Worm (Caenorhabditis elegans) whole organism, L4/young adult: Measurements from ENCODE around the gene srx-48.
"Not testable (repeated sequence)": the region's sequence is repeated elsewhere in the genome, so short reads cannot be mapped to it uniquely, and the experiment has no call there.

Experiments
- W03F9.2 ChIP-seq: fragments of 150-350 bp; optimal IDR thresholded peaks from 2 replicates; lab custom pipeline; 2014; ENCODE audit warnings: missing biosample characterization, missing genetic modification characterization
- dao-5 ChIP-seq: sonication (generic microtip); optimal IDR thresholded peaks from 2 replicates; lab custom pipeline; 2016; ENCODE audit warnings: missing genotype, missing genetic modification characterization, moderate library complexity, missing compliant biosample characterization
- him-1 ChIP-seq: sonication (generic microtip); optimal IDR thresholded peaks from 2 replicates; lab custom pipeline; 2016; ENCODE audit warnings: missing genotype, missing genetic modification reagents, missing genetic modification characterization, missing compliant biosample characterization

Gene srx-48

DNA sequence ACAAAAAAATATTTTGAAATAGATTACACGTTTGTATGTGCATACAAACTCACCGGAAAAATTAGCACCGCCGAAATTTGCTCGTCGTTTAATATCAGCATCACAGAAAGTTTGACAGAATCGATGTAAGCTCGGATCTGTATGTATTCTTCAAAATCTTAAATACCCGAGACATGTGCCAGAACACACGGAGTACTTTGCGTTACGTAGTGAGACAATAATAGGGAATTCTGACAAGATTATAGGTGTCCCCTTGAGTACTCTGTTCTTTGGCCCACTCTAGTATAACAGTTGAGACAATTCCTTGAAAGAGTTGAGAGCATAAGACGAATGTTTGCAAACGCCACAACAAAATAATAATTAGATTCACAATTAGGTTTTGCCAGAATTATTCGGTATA, at the start of gene srx-48:
TSS of gene srx-48 (minus strand) at position 101 of the 400 bp plus-strand sequence.
- no peak for TF ChIP-seq dao-5 (tag; lab: Kevin White, UChicago)
- no peak for TF ChIP-seq W03F9.2
- no peak for TF ChIP-seq him-1

DNA sequence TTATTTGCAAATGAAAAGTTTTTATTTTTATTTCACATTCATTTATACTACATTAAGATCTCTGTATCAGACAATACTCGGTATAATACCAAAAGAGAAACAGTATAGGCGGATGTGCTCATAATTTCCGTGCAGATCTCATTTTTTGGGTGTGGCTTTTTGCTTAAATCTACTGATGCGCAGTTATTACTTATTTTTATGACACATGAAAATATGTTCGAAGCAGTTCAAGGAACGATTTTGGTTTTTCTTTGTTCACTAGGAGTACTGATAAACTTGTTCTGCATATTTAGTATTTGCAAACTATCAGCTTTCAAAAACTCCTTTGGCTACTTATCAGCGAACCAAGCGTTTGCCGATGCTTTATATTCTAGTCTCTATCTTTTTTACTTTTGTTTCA, 48.9 kb upstream of the srx-48 start, which contains the start of gene srx-58:
TSS of gene srx-58 (plus strand) at position 301 of the 400 bp plus-strand sequence.
- no peak for TF ChIP-seq him-1
- TF ChIP-seq dao-5 (tag; lab: Kevin White, UChicago): no peak
- no peak for TF ChIP-seq W03F9.2

DNA sequence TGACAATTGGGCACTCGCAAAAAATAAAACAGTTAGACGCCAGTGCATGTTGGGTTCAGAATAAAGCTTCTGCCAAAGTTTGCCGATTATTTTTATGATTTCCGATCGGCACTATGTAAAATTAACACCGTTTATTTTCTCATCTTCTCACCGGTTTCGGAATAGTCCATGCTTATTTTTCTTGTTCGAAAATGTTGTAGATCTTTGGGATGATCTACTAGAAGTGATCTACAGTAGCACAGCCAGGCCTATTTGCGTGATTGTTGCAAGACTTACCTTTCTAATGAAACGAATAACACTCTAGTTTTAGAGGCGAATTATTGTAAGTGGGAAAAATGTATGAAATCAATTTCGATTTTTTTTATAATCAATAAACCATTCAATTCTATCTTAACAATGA, 47.1 kb upstream of the srx-48 start, which contains the start of gene clec-231:
TSS of gene clec-231 (minus strand) at position 101 of the 400 bp plus-strand sequence.
- TF ChIP-seq W03F9.2: no peak

DNA sequence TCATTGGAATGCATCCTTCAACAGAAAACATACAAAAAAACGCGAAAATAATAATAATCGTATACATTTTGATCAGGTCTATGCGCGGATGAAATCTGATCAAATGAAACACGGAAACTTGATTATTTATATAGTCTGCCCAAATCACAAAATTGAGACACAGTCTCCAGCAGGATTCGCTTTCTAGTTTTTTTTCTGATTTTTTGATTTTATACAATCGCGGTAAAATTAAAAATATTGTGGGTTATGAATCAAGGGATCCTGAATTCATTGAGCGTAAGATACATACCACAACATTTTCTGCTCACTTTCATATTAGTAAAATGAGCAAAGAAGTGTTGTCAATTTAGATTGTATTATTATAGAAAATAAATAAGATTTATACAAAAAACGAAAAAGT, 45.5 kb upstream of the srx-48 start, which contains the start of gene clec-230:
TSS of gene clec-230 (minus strand) at position 101 of the 400 bp plus-strand sequence.
- TF ChIP-seq W03F9.2 (no peak), dao-5 (tag; lab: Kevin White, UChicago) (no peak)

DNA sequence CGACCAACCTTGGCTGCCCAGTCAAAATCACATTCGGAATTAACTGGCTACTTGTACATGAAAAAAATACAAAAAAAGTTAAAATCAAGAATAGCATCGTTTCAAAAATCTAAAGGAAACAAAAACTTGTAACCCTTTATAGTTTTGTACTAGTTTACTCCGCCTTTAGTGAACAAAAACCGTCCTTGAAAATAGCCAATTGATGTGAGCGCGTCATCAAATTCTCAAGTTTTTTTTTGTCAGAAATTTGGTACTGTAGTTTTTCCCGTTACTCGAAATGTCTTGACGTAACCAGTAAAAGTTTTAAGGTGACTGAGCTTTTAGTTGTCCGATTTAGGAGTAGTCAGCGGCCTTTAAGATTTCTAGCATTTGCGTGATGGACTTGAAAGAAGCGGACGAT, 43.8 kb upstream of the srx-48 start, which contains the start of gene C29F3.3:
TSS of gene C29F3.3 (minus strand) at position 101 of the 400 bp plus-strand sequence.
- no peak for TF ChIP-seq dao-5 (tag; lab: Kevin White, UChicago)
- TF ChIP-seq W03F9.2: no peak
- TF ChIP-seq him-1: no peak

DNA sequence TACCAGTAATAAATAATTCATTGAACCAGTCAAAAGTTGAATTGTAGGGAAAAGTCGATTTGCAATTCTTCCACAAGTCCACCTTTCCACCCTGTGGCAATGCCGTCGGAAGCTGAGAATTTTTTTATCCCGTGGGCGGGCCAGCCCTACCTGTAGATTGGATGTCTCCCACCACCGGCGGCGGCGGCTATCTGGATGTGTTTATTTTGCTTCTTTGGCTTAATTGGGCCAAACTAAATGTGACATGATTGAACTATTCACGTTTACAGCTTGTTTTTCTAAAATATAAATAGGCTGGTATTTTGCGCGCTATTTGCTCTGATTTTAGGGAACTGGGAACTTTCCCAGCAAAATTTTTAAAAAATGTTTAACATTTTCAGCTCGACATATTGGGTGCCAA, 41.0 kb upstream of the srx-48 start, which contains the start of gene wrt-8:
TSS of gene wrt-8 (minus strand) at position 101 of the 400 bp plus-strand sequence.
- TF ChIP-seq dao-5 (tag; lab: Kevin White, UChicago) (no peak), W03F9.2 (no peak), him-1 (no peak)

DNA sequence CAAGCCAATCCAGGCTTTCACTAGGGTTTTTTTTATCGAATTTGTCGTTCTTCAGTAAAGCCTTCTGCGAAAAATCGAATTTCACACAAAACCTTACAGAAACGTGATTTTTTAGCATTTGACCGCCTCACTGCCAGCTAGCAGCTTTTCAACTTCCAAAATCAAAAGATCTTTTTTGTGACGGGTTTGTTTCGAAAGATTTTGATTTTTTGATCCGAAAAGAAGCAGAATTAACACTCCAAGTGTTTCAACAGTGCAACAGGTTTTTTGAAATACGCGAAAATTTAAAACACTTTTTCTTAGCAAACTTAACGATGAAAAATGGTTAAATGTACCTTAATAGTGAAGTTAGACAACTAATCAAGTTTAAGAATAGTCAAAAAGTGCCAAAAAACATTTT, 37.9 kb upstream of the srx-48 start, which contains the start of gene clec-229:
TSS of gene clec-229 (minus strand) at position 101 of the 400 bp plus-strand sequence.
- TF ChIP-seq W03F9.2 (no peak), him-1 (no peak), dao-5 (tag; lab: Kevin White, UChicago) (no peak)

DNA sequence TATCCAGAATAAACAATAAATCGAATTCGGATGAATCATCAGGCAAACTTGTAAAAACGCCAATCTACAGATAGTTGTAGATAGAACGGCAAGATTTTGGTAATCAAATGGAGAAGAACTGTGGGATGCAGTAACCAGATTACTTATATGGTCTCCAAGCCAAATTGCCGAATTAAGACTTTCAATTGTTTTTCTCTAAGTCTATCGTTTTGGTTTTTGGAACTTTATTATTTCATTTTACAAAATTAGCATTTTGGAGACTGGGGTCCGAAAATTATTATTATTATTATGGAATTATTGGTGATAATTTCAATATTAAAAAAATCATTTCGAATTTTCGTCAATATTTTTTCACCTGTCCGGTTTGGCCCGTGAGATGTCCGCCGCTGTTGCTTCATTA, 35.8 kb upstream of the srx-48 start, which contains the start of gene clec-228:
TSS of gene clec-228 (minus strand) at position 101 of the 400 bp plus-strand sequence.
- no peak for TF ChIP-seq dao-5 (tag; lab: Kevin White, UChicago)
- no peak for TF ChIP-seq him-1
- TF ChIP-seq W03F9.2: no peak

DNA sequence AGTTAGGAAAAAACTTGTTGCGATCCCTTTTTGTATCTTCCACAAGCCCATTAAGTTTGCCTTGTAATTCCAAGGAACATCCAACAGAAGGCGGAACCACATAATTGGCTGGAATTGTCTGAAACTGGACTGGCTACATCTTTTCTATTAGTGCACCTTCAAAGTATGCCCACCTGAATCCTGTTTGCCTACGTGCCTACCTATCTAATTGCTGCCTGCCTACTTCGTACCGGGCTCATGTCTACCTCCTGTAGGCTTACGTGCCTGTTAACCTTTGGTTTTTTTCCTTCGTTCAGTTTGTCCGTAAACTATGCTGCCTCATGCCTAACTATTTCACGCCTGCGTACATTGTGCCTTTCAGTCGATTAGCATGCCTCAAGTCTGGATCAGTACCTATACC, 33.9 kb upstream of the srx-48 start, which contains the start of gene wrt-7:
TSS of gene wrt-7 (minus strand) at position 101 of the 400 bp plus-strand sequence.
- TF ChIP-seq dao-5 (tag; lab: Kevin White, UChicago) (no peak), him-1 (no peak), W03F9.2 (no peak)

DNA sequence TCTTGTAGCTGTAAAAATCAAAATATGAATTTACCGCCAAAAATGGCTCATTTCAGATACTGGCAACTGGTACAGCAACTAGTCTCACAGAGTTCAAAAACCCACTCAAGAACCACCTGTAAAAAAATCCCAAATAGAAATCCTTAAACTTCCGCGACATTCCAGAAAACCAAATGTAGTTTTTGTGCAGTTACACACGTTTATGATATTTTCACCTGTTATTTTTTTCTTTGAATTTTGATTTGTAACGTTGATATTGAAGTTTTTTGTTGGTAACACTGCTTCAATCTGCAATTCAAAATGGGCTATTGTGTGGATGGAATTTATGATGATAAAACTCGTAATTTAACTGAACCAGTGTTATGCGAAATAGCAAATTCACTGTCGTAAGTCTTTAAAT, 29.3 kb upstream of the srx-48 start, which contains the start of gene srw-113:
TSS of gene srw-113 (plus strand) at position 301 of the 400 bp plus-strand sequence.
- TF ChIP-seq W03F9.2 (no peak), him-1 (no peak), dao-5 (tag; lab: Kevin White, UChicago) (no peak)

DNA sequence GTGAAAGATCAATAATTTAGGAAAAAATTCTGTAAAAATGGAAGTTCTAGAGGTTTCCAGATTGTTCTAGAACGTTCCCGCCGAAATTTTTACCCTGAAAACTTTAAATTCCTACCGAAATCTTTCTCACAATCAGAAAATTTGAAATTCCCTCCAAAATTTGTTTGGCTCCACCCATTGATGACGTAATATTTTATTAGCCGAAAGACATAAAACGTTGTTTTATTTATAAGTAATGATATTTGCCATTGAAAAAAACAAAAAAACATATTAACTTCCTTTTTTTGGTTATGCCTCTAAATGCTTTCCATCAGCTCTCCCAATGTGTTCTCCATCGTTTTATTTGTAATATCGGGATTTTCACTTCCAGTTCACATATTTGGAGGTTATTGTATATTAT, 26.8 kb upstream of the srx-48 start, which contains the start of gene srh-295:
TSS of gene srh-295 (plus strand) at position 301 of the 400 bp plus-strand sequence.
- no peak for TF ChIP-seq him-1

DNA sequence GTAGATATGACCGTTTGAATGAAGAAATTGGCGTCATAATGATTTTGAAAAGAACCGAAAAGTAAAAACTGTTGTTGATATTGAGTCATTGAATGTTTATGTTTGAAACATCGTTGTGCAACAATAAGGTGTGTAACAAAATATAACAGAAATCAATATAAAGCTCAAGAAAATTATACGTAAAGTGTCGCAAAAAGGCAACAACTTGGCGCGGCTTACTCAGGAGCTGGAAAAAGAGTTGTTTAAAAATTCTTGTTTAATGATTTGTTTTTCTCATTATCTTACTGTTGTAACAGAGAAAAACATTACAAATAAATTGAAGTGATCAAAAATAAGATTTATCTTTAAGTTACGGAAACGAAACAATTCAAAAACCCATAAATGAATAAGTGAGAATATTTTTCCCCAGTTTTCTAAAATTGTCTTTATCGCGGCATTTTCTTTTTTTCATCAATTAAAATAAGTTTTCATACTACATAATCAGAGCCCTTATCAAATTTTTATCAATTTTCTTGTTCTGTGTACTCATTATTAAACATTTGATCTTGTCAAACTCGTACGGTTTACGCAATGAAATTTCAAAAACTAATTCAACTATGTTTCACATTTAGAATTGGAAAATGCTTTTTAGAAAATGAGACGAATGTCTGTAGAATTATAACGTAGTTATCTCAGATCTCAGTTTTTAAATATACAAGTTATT, 24.4 kb upstream of the srx-48 start, which contains the start of gene ZK1037.6:
TSS of gene ZK1037.6 (minus strand) at position 51 of the 703 bp plus-strand sequence.
- TF ChIP-seq him-1 (no peak), W03F9.2 (no peak), dao-5 (tag; lab: Kevin White, UChicago) (no peak)

DNA sequence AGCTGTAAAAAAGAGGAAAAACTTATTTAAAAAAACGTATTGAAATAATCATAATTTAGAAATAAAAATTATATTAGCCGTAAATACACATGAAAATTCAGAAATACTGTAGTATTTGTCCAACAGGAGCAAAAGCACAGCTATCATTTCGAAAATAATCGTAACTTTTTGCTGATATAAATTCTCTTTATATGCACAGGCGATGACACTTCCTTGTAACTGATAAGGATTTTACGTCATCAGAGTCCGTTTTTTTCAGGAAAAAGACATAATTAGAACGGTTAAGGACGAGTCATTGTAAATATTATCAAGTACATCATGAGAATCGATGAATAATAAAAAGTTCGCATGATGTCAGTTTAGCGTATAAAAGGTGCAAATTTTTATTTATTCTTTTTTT, 19.9 kb upstream of the srx-48 start:
- TF ChIP-seq W03F9.2 (no peak), him-1 (no peak), dao-5 (tag; lab: Kevin White, UChicago) (no peak)

DNA sequence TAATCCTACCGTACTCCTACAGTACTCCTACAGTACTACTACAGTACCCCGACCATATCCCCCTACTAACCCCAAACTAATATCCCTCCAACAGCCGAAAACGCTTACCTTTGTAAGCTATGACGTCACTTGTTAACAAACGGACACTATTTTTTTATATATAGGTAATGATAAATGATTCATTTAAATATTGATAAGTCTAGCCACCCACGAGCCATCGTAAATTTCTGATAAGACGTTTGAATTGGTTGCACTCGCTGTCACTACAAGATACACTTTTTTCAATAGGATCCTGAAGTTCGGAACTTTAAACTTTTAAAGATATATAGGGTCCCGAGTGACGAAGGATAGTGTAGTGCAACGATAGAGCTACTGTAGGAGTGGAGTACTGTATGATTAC, 19.1 kb upstream of the srx-48 start, which contains the start of gene nhr-247:
TSS of gene nhr-247 (plus strand) at position 330 of the 400 bp plus-strand sequence.
- not testable (repeated sequence) for TF ChIP-seq W03F9.2; him-1; dao-5 (tag; lab: Kevin White, UChicago)

DNA sequence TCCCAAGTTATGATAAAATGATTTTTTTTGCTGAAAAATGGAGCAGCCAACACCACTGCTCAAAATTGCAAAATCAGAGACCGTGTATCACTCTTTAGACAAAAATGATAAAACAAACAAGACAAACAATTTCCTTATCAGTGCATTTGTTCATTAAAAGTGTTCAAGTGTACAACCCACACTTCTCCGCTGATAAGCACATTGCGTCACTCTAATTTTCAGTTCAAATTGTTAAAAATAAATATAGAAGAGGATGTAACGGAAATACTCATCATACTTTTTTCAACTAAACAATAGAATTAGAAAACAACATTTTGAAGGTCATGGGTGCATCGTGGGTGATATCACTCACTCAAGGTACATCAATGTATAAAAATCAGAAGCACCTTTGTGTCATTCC, 15.1 kb upstream of the srx-48 start, which contains the start of gene nhr-291:
TSS of gene nhr-291 (plus strand) at position 324 of the 400 bp plus-strand sequence.
- TF ChIP-seq dao-5 (tag; lab: Kevin White, UChicago): no peak
- no peak for TF ChIP-seq him-1
- no peak for TF ChIP-seq W03F9.2
